Worm (Caenorhabditis elegans) whole organism, L4 larva: ENCODE data around the gene T05H4.3.
A peak's percentile ranks its signal among the peaks of the same experiment; 100 is the strongest.

Experiments used
- F44E2.7 ChIP-seq: fragments of 200-800 bp; sonication (Bioruptor generic); IDR thresholded peaks from 2 replicates; pipeline ENCODE4 v2.1.2; 2022; ENCODE audit warnings: missing genetic modification characterization, missing compliant biosample characterization
- F49E8.2 ChIP-seq: sonication (generic microtip); optimal IDR thresholded peaks from 2 replicates; lab custom pipeline; 2016; ENCODE audit warnings: missing compliant biosample characterization, mild to moderate bottlenecking, missing genetic modification characterization, borderline replicate concordance
- T20F7.1 ChIP-seq: fragments of 200-800 bp; sonication (Bioruptor generic); optimal IDR thresholded peaks from 2 replicates; lab custom pipeline; 2018; ENCODE audit warnings: mild to moderate bottlenecking, missing genetic modification characterization, missing compliant biosample characterization
- ZK337.2 ChIP-seq: fragments of 200-800 bp; sonication (Bioruptor generic); IDR thresholded peaks from 2 replicates; pipeline ENCODE4 v1.3.6; 2022; ENCODE audit warnings: missing genetic modification reagents, missing genetic modification characterization, missing compliant biosample characterization
- aha-1 ChIP-seq: fragments of 150-350 bp; peaks from one replicate; lab custom pipeline; 2014; ENCODE audit warnings: missing biosample characterization, missing genetic modification characterization
- aly-2 ChIP-seq: sonication (generic microtip); optimal IDR thresholded peaks from 2 replicates; lab custom pipeline; 2018; ENCODE audit warnings: missing biosample characterization, missing genetic modification characterization
- arid-1 ChIP-seq: fragments of 200-800 bp; sonication (Bioruptor generic); conservative IDR thresholded peaks from 2 replicates; pipeline ENCODE4 v1.3.6; 2022; ENCODE audit warnings: missing genetic modification reagents, missing genetic modification characterization, missing compliant biosample characterization
- attf-4 ChIP-seq: sonication (generic microtip); optimal IDR thresholded peaks from 3 replicates; lab custom pipeline; 2017; ENCODE audit warnings: missing biosample characterization, missing genetic modification characterization
- ceh-28 ChIP-seq: fragments of 150-350 bp; optimal IDR thresholded peaks from 2 replicates; lab custom pipeline; 2014; ENCODE audit warnings: missing biosample characterization, missing genetic modification reagents, missing genetic modification characterization
- ceh-32 ChIP-seq: sonication (generic microtip); optimal IDR thresholded peaks from 2 replicates; lab custom pipeline; 2016; ENCODE audit warnings: mild to moderate bottlenecking, missing genetic modification characterization, missing compliant biosample characterization; ENCODE audit not compliant: poor library complexity
- daf-16 ChIP-seq, 3 experiments: sonication (generic microtip); optimal IDR thresholded peaks; 2 replicates each; lab custom pipeline; 2016 to 2017; ENCODE audit warnings: missing genetic modification characterization in 3 of 3, missing genetic modification reagents in 3 of 3, mild to moderate bottlenecking in 2 of 3, missing compliant biosample characterization in 2 of 3, missing biosample characterization in 1 of 3, moderate library complexity in 1 of 3
- dpl-1 ChIP-seq: fragments of 150-350 bp; optimal IDR thresholded peaks from 2 replicates; lab custom pipeline; 2014; ENCODE audit warnings: missing biosample characterization, missing genetic modification reagents, missing genetic modification characterization
- dve-1 ChIP-seq: sonication (generic microtip); optimal IDR thresholded peaks from 2 replicates; lab custom pipeline; 2017; ENCODE audit warnings: antibody characterized with exemption, mild to moderate bottlenecking, missing genetic modification characterization, missing compliant biosample characterization; ENCODE audit not compliant: insufficient read depth
- fkh-10 ChIP-seq: fragments of 150-350 bp; optimal IDR thresholded peaks from 2 replicates; lab custom pipeline; 2014; ENCODE audit warnings: missing biosample characterization, missing genetic modification reagents, missing genetic modification characterization
- fos-1 ChIP-seq: fragments of 150-350 bp; optimal IDR thresholded peaks from 2 replicates; lab custom pipeline; 2014; ENCODE audit warnings: missing biosample characterization, missing genetic modification characterization
- hif-1 ChIP-seq, 2 experiments: sonication (generic microtip); optimal IDR thresholded peaks; 2 replicates each; lab custom pipeline; 2016 to 2017; ENCODE audit warnings: missing compliant biosample characterization in 2 of 2, missing genetic modification characterization in 2 of 2, missing genetic modification reagents in 2 of 2, missing genotype in 2 of 2, mild to moderate bottlenecking in 1 of 2
- hlh-11 ChIP-seq: fragments of 200-800 bp; sonication (Bioruptor generic); optimal IDR thresholded peaks from 2 replicates; lab custom pipeline; 2018; ENCODE audit warnings: mild to moderate bottlenecking, missing genetic modification characterization, missing compliant biosample characterization
- hlh-30 ChIP-seq: sonication (generic microtip); optimal IDR thresholded peaks from 2 replicates; lab custom pipeline; 2017; ENCODE audit warnings: antibody characterized with exemption, mild to moderate bottlenecking, missing genetic modification characterization, missing compliant biosample characterization; ENCODE audit not compliant: insufficient read depth
- hmg-1.1 ChIP-seq: fragments of 200-800 bp; sonication (Bioruptor generic); IDR thresholded peaks from 2 replicates; pipeline ENCODE4 v1.3.6; 2022; ENCODE audit warnings: missing genetic modification reagents, missing genetic modification characterization, missing compliant biosample characterization
- lin-1 ChIP-seq: fragments of 200-800 bp; sonication (Bioruptor generic); IDR thresholded peaks from 2 replicates; pipeline ENCODE4 v1.3.6; 2022; ENCODE audit warnings: missing genetic modification reagents, missing genetic modification characterization, missing compliant biosample characterization
- lin-13 ChIP-seq: fragments of 150-350 bp; optimal IDR thresholded peaks from 2 replicates; lab custom pipeline; 2014; ENCODE audit warnings: missing biosample characterization, missing genetic modification reagents, missing genetic modification characterization
- lin-15B ChIP-seq: fragments of 150-350 bp; sonication (generic microtip); optimal IDR thresholded peaks from 3 replicates; lab custom pipeline; 2014; ENCODE audit warnings: missing biosample characterization, missing genetic modification characterization
- lin-38 ChIP-seq: fragments of 200-800 bp; sonication (Bioruptor generic); IDR thresholded peaks from 2 replicates; pipeline ENCODE4 v1.3.6; 2022; ENCODE audit warnings: missing genetic modification reagents, missing genetic modification characterization, missing compliant biosample characterization
- lin-39 ChIP-seq: fragments of 150-350 bp; optimal IDR thresholded peaks from 2 replicates; lab custom pipeline; 2014; ENCODE audit warnings: missing biosample characterization, missing genetic modification reagents, missing genetic modification characterization
- lir-3 ChIP-seq: sonication (generic microtip); optimal IDR thresholded peaks from 2 replicates; lab custom pipeline; 2016; ENCODE audit warnings: mild to moderate bottlenecking, missing genetic modification characterization, missing compliant biosample characterization
- lsy-2 ChIP-seq, 2 experiments: fragments of 150-350 bp in 1 of 2; sonication (generic microtip) in 1 of 2; optimal IDR thresholded peaks; 2 replicates each; lab custom pipeline; 2014 to 2017; ENCODE audit warnings: missing biosample characterization in 2 of 2, missing genetic modification characterization in 2 of 2
- mdt-29 ChIP-seq: fragments of 200-800 bp; sonication (Bioruptor generic); IDR thresholded peaks from 2 replicates; pipeline ENCODE4 v1.3.6; 2022; ENCODE audit warnings: missing genetic modification reagents, missing genetic modification characterization, missing compliant biosample characterization
- mep-1 ChIP-seq: fragments of 150-350 bp; sonication (generic microtip); optimal IDR thresholded peaks from 3 replicates; lab custom pipeline; 2014; ENCODE audit warnings: missing biosample characterization, missing genetic modification characterization
- mes-2 ChIP-seq: sonication (generic microtip); optimal IDR thresholded peaks from 2 replicates; lab custom pipeline; 2016; ENCODE audit warnings: missing genotype, mild to moderate bottlenecking, missing genetic modification characterization, missing compliant biosample characterization; ENCODE audit not compliant: poor library complexity, severe bottlenecking
- nhr-102 ChIP-seq: sonication (generic microtip); optimal IDR thresholded peaks from 2 replicates; lab custom pipeline; 2016; ENCODE audit warnings: mild to moderate bottlenecking, missing genetic modification characterization, moderate library complexity, missing compliant biosample characterization
- nhr-11 ChIP-seq: fragments of 150-350 bp; optimal IDR thresholded peaks from 2 replicates; lab custom pipeline; 2014; ENCODE audit warnings: missing biosample characterization, missing genetic modification characterization
- nhr-237 ChIP-seq: sonication (generic microtip); optimal IDR thresholded peaks from 2 replicates; lab custom pipeline; 2017; ENCODE audit warnings: missing biosample characterization, missing genetic modification characterization
- nhr-28 ChIP-seq: fragments of 150-350 bp; optimal IDR thresholded peaks from 2 replicates; lab custom pipeline; 2014; ENCODE audit warnings: missing biosample characterization, missing genetic modification characterization
- nhr-42 ChIP-seq: fragments of 200-800 bp; sonication (Bioruptor generic); IDR thresholded peaks from 2 replicates; pipeline ENCODE4 v1.3.6; 2022; ENCODE audit warnings: missing genetic modification characterization, missing compliant biosample characterization
- nhr-48 ChIP-seq: sonication (generic microtip); optimal IDR thresholded peaks from 2 replicates; lab custom pipeline; 2016; ENCODE audit warnings: mild to moderate bottlenecking, missing genetic modification characterization, missing compliant biosample characterization
- nhr-6 ChIP-seq: fragments of 150-350 bp; optimal IDR thresholded peaks from 2 replicates; lab custom pipeline; 2014; ENCODE audit warnings: missing biosample characterization, missing genetic modification characterization
- nhr-76 ChIP-seq: fragments of 150-350 bp; optimal IDR thresholded peaks from 2 replicates; lab custom pipeline; 2014; ENCODE audit warnings: missing biosample characterization, missing genetic modification characterization
- nhr-77 ChIP-seq: fragments of 150-350 bp; optimal IDR thresholded peaks from 2 replicates; lab custom pipeline; 2014; ENCODE audit warnings: missing biosample characterization, missing genetic modification characterization
- rbr-2 ChIP-seq: sonication (generic microtip); optimal IDR thresholded peaks from 2 replicates; lab custom pipeline; 2016; ENCODE audit warnings: missing genotype, missing genetic modification characterization, missing compliant biosample characterization
- snpc-4 ChIP-seq: fragments of 150-350 bp; optimal IDR thresholded peaks from 2 replicates; lab custom pipeline; 2014; ENCODE audit warnings: missing biosample characterization, missing genetic modification characterization
- unc-130 ChIP-seq: sonication (generic microtip); optimal IDR thresholded peaks from 2 replicates; lab custom pipeline; 2016; ENCODE audit warnings: missing genetic modification reagents, missing genetic modification characterization, missing compliant biosample characterization
- unc-62 ChIP-seq, 3 experiments: fragments of 150-350 bp in 1 of 3; sonication (generic microtip); optimal IDR thresholded peaks in 2 of 3; peaks in 1 of 3; 1 replicate in 1 of 3; 2 replicates in 2 of 3; lab custom pipeline; 2014 to 2017; ENCODE audit warnings: missing biosample characterization in 3 of 3, missing genetic modification characterization in 3 of 3, missing genetic modification reagents in 3 of 3, missing genotype in 1 of 3
- zip-2 ChIP-seq: fragments of 150-350 bp; optimal IDR thresholded peaks from 2 replicates; lab custom pipeline; 2014; ENCODE audit warnings: missing biosample characterization, missing genetic modification characterization
- ztf-11 ChIP-seq: fragments of 150-350 bp; optimal IDR thresholded peaks from 2 replicates; lab custom pipeline; 2014; ENCODE audit warnings: missing biosample characterization, missing genetic modification characterization

Gene T05H4.3

DNA sequence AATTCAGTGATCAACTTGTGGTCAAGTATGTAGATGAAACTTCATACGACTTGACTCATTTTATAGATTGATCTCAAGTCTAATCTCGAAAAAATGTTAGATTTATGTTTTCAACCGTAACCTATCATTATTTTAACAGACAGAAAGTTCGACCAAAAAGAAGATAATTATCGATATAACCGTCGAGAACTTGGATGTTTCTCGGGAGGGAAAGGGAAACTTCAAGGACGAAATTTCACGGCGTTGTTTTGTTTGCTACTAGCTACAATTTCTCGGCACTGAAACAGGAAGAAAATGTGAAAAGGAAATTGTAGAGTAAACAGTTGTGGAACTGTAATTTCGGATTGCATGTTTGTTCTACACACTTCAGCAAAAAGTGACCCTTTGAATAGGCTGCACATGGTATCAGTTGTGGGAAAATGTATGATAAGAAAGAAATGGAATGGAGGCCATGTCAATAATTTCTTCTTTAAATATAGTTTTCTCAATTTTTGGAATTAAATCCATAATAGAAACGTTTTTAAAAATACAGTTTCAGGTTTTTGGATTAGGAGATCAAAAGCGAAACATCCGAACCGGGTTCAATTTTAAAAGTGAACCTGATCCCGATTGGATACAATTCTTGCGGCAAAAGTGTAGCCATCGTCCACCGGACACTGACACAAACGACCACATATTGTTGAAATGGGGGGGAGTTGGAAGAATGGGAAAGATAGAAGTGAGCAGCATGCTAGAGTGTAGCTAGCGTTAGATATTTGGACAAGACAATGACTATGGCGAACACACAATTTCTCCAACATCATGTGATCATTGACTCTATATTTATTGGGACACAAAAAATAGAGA is 11.4 kb upstream of the T05H4.3 start (continued):
- TF ChIP-seq ZK337.2 (no peak), attf-4 (tag; lab: Kevin White, UChicago) (no peak), nhr-48 (tag; lab: Kevin White, UChicago) (no peak), mes-2 (tag; lab: Kevin White, UChicago) (no peak), lin-15B (tag; lab: Kevin White, UChicago) (no peak), arid-1 (GFP tag; lab: Robert Waterston, UW) (no peak), lin-38 (GFP tag; lab: Robert Waterston, UW) (0 out of 2 replicates have a peak, but pooled peaks have one; percentile 13), ztf-11 (tag; lab: Kevin White, UChicago) (no peak), nhr-28 (peak; percentile 89)

DNA sequence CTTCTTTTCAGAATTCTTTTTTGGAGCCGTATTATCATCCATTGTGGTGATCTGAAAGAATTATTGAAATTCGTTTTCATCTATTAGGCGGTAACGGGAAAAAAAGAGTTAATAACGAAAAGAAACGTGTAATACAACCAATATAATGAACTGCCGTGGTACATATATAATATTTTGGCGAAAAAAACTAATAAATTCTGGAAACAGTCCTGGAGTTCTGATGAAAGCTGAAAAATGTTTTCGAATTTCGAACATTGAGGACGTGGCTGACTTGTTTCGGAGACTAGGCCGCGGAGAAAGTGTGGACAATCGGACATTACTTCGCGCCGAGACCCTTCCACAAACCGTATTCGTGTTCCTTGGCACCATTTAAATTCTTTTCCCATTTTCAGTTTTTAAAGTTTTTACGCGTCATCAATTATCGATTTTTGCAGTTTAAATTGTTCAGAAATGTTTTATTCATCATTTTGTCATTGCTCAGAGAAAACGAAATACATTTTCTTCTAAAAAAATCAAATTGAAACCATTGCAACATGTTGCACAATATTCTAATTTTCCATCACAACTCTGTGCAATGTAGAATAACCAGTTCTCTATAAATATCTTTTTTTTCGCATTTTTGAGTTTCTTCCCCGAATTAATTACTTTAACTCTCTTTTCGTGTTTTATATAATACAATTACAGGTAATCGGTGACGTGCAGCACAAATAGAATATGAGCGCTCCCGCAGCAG is 8.5 kb upstream of the T05H4.3 start, which contains the start of the genes gad-1 and erfa-1:
Gene gad-1 (minus strand): TSS at position 51 of the 733 bp plus-strand sequence.
Gene erfa-1 (plus strand): TSS at position 683 of the 733 bp plus-strand sequence.
- TF ChIP-seq F49E8.2 (tag; lab: Kevin White, UChicago), result no peak
- peak; percentile 70 for TF ChIP-seq aha-1 (tag; lab: Kevin White, UChicago)
- peak; percentile 77 for TF ChIP-seq lin-13 (GFP tag; lab: Kevin White, UChicago)
- peak; percentile 14 for TF ChIP-seq hlh-11
- no peak for TF ChIP-seq nhr-237 (tag; lab: Kevin White, UChicago)
- no peak for TF ChIP-seq lir-3 (tag; lab: Kevin White, UChicago)
- no peak for TF ChIP-seq daf-16 (GFP tag; optimal IDR thresholded peaks at IDR 0.05; lab: Kevin White, UChicago)
- TF ChIP-seq daf-16 (tag; optimal IDR thresholded peaks at IDR 0.05; lab: Kevin White, UChicago), result peak; percentile 51
- TF ChIP-seq nhr-6 (tag; lab: Kevin White, UChicago), result peak; percentile 12
- peak in 1 of 2 experiments; percentile 75 for TF ChIP-seq hif-1 (tag; optimal IDR thresholded peaks at IDR 0.05; lab: Kevin White, UChicago)
- peak; percentile 62 for TF ChIP-seq mep-1 (tag; lab: Kevin White, UChicago)
- TF ChIP-seq nhr-42, result no peak
- TF ChIP-seq lin-39 (tag; lab: Kevin White, UChicago), result no peak
- TF ChIP-seq hmg-1.1 (GFP tag; lab: Robert Waterston, UW), result no peak
- peak; percentile 68 for TF ChIP-seq nhr-77 (tag; lab: Kevin White, UChicago)
- peak; percentile 10 for TF ChIP-seq rbr-2 (tag; lab: Kevin White, UChicago)
- no peak for TF ChIP-seq snpc-4 (tag; lab: Kevin White, UChicago)
- TF ChIP-seq ceh-28 (tag; lab: Kevin White, UChicago), result peak; percentile 56
- TF ChIP-seq unc-130, result peak; percentile 75
- no peak for TF ChIP-seq nhr-102 (tag; lab: Kevin White, UChicago)
- no peak for TF ChIP-seq nhr-76 (tag; lab: Kevin White, UChicago)
- no peak for TF ChIP-seq aly-2 (tag; lab: Kevin White, UChicago)
- TF ChIP-seq fos-1 (tag; lab: Kevin White, UChicago), result no peak
- TF ChIP-seq nhr-28, result peak; percentile 52
- no peak for TF ChIP-seq F44E2.7
- peak; percentile 39 for TF ChIP-seq T20F7.1 (GFP tag; lab: Kevin White, UChicago)
- TF ChIP-seq mes-2 (tag; lab: Kevin White, UChicago), result peak; percentile 95
- TF ChIP-seq mdt-29 (GFP tag; lab: Robert Waterston, UW), result no peak
- peak; percentile 65 for TF ChIP-seq dpl-1 (GFP tag; lab: Kevin White, UChicago)
- no peak for TF ChIP-seq fkh-10 (GFP tag; lab: Kevin White, UChicago)
- no peak for TF ChIP-seq lin-1
- TF ChIP-seq unc-62 (GFP tag; optimal IDR thresholded peaks at IDR 0.05 in 1 of 2; lab: Kevin White, UChicago), result peak in 1 of 2 experiments; percentile 57
- TF ChIP-seq unc-62 (tag; optimal IDR thresholded peaks at IDR 0.05; lab: Kevin White, UChicago), result no peak
- TF ChIP-seq dve-1 (tag; lab: Kevin White, UChicago), result peak; percentile 63
- peak; percentile 48 for TF ChIP-seq nhr-11 (tag; lab: Kevin White, UChicago)
- peak; percentile 70 for TF ChIP-seq zip-2 (tag; lab: Kevin White, UChicago)
- TF ChIP-seq lsy-2 (tag; optimal IDR thresholded peaks at IDR 0.05; lab: Kevin White, UChicago), result peak in 1 of 2 experiments; percentile 88
- peak; percentile 48 for TF ChIP-seq hlh-30 (tag; lab: Kevin White, UChicago)
- TF ChIP-seq lin-38 (GFP tag; lab: Robert Waterston, UW), result peak; percentile 86
- TF ChIP-seq ceh-32 (tag; lab: Kevin White, UChicago), result no peak
- TF ChIP-seq, all 104 proteins: peak for 22
